Worm (Caenorhabditis elegans) whole organism, L4 larva: ENCODE results near the gene chil-7.

Experiments used
- ama-1 ChIP-seq: fragments of 150-350 bp; optimal IDR thresholded peaks from 2 replicates; lab custom pipeline; 2014; ENCODE audit warnings: inconsistent platforms, mixed read lengths
- daf-19 ChIP-seq: fragments of 200-800 bp; sonication (Bioruptor generic); conservative IDR thresholded peaks from 2 replicates; pipeline ENCODE4 v1.3.6; 2022; ENCODE audit warnings: missing genetic modification characterization, missing compliant biosample characterization
- dve-1 ChIP-seq: sonication (generic microtip); optimal IDR thresholded peaks from 2 replicates; lab custom pipeline; 2017; ENCODE audit warnings: antibody characterized with exemption, mild to moderate bottlenecking, missing genetic modification characterization, missing compliant biosample characterization; ENCODE audit not compliant: insufficient read depth
- lir-3 ChIP-seq: sonication (generic microtip); optimal IDR thresholded peaks from 2 replicates; lab custom pipeline; 2016; ENCODE audit warnings: mild to moderate bottlenecking, missing genetic modification characterization, missing compliant biosample characterization
- mdl-1 ChIP-seq, 2 experiments: fragments of 150-350 bp in 1 of 2; sonication (generic microtip) in 1 of 2; optimal IDR thresholded peaks; 2 replicates each; lab custom pipeline; 2014 to 2017; ENCODE audit warnings: missing biosample characterization in 2 of 2, missing genetic modification characterization in 2 of 2
- nhr-111 ChIP-seq: fragments of 200-800 bp; sonication (Bioruptor generic); optimal IDR thresholded peaks from 2 replicates; lab custom pipeline; 2018; ENCODE audit warnings: mild to moderate bottlenecking, missing genetic modification characterization, missing compliant biosample characterization
- nhr-237 ChIP-seq: sonication (generic microtip); optimal IDR thresholded peaks from 2 replicates; lab custom pipeline; 2017; ENCODE audit warnings: missing biosample characterization, missing genetic modification characterization
- nhr-25 ChIP-seq: sonication (generic microtip); optimal IDR thresholded peaks from 2 replicates; lab custom pipeline; 2017; ENCODE audit warnings: missing genetic modification characterization, mild to moderate bottlenecking, missing compliant biosample characterization, antibody characterized with exemption, moderate library complexity, borderline replicate concordance; ENCODE audit not compliant: insufficient read depth
- rbr-2 ChIP-seq: sonication (generic microtip); optimal IDR thresholded peaks from 2 replicates; lab custom pipeline; 2016; ENCODE audit warnings: missing genotype, missing genetic modification characterization, missing compliant biosample characterization
- unc-130 ChIP-seq: sonication (generic microtip); optimal IDR thresholded peaks from 2 replicates; lab custom pipeline; 2016; ENCODE audit warnings: missing genetic modification reagents, missing genetic modification characterization, missing compliant biosample characterization

DNA sequence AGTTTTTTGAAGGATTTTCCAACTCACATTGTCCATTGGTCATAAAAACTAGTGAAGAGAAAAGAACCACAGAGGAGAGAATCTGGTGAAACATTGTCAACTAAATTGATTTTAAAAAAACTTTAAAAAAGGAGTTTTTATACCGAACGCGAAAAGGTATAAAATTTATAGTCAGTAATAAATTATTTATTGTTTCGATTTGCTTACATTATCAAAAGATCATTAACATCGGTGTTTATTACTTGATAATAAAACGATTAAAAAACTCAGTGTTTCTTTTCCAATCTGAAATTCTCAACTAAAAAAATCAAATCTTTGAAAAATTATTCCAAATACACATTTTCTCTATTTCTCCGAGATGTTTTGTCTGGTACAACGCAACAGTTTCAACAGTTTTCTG is 45.2 kb upstream of the chil-7 start, which contains the start of gene F26C11.4:
- TF ChIP-seq mdl-1 (tag; optimal IDR thresholded peaks at IDR 0.05; lab: Kevin White, UChicago) (no peak), nhr-25 (no peak), daf-19 (GFP tag; lab: Robert Waterston, UW) (no peak), nhr-111 (GFP tag; lab: Kevin White, UChicago) (no peak), ama-1 (lab: Kevin White, UChicago) (no peak), lir-3 (no peak), rbr-2 (tag; lab: Kevin White, UChicago) (no peak), nhr-237 (no peak), dve-1 (tag; lab: Kevin White, UChicago) (no peak), unc-130 (GFP tag; lab: Kevin White, UChicago) (no peak)
